Fruit fly (Drosophila melanogaster) Kc167 (cell line): ENCODE measurements around the gene Neurl4.

Experiments
- Myc ChIP-seq: fragments of >200 bp; optimal IDR thresholded peaks from 2 replicates; lab custom pipeline; 2017; ENCODE audit warnings: missing external identifiers
- Sin3A ChIP-seq: fragments of >200 bp; optimal IDR thresholded peaks from 2 replicates; lab custom pipeline; 2018; ENCODE audit warnings: missing external identifiers
- psq ChIP-seq: fragments of >200 bp; optimal IDR thresholded peaks from 2 replicates; lab custom pipeline; 2017; ENCODE audit warnings: missing external identifiers
- ttk ChIP-seq: sonication (Bioruptor generic); optimal IDR thresholded peaks from 2 replicates; lab custom pipeline; 2017; ENCODE audit warnings: missing external identifiers

- no peak for TF ChIP-seq ttk (lab: Kevin White, UChicago)
- no peak for TF ChIP-seq Myc
- no peak for TF ChIP-seq psq (lab: Kevin White, UChicago)
- no peak for TF ChIP-seq Sin3A (lab: Kevin White, UChicago)
Observed at dm6 chr3L:14083283-14083682, 33.6 kb upstream of the Neurl4 start, which contains the start of gene CG8100.
